Fruit fly (Drosophila melanogaster) whole organism, embryonic: ENCODE results near the gene Orco.

ENCODE experiments used
- ATbp ChIP-seq: fragments of 200-800 bp; sonication (Bioruptor generic); optimal IDR thresholded peaks from 2 replicates; lab custom pipeline; 2017; ENCODE audit warnings: missing biosample characterization, mild to moderate bottlenecking, missing genetic modification characterization, missing genetic modification reagents
- Ada2b ChIP-seq: fragments of 200-800 bp; sonication (Bioruptor generic); IDR thresholded peaks from 2 replicates; pipeline ENCODE4 v1.3.6; 2022; ENCODE audit warnings: missing biosample characterization, missing genetic modification characterization
- CG10565 ChIP-seq: fragments of 200-800 bp; sonication (Bioruptor generic); optimal IDR thresholded peaks from 3 replicates; lab custom pipeline; 2016; ENCODE audit warnings: missing biosample characterization, mild to moderate bottlenecking, missing genetic modification characterization
- CG13775 ChIP-seq: fragments of 200-800 bp; sonication (Bioruptor generic); optimal IDR thresholded peaks from 3 replicates; lab custom pipeline; 2017; ENCODE audit warnings: missing biosample characterization, mild to moderate bottlenecking, missing genetic modification characterization
- CG14014 ChIP-seq: fragments of 200-800 bp; sonication (Bioruptor generic); IDR thresholded peaks from 2 replicates; pipeline ENCODE4 v1.3.6; 2022; ENCODE audit warnings: missing biosample characterization, missing genetic modification characterization
- CG14667 ChIP-seq: fragments of 200-800 bp; sonication (Bioruptor generic); IDR thresholded peaks from 2 replicates; pipeline ENCODE4 v1.3.6; 2022; ENCODE audit warnings: missing biosample characterization, missing genetic modification characterization
- CG15479 ChIP-seq: fragments of 200-800 bp; sonication (Bioruptor generic); optimal IDR thresholded peaks from 3 replicates; lab custom pipeline; 2019; ENCODE audit warnings: missing biosample characterization, mild to moderate bottlenecking, missing genetic modification characterization, moderate library complexity
- CG17912 ChIP-seq: fragments of 200-800 bp; sonication (Bioruptor generic); optimal IDR thresholded peaks from 2 replicates; lab custom pipeline; 2018; ENCODE audit warnings: missing biosample characterization, mild to moderate bottlenecking, missing genetic modification characterization
- CG18764 ChIP-seq: fragments of 200-800 bp; sonication (Bioruptor generic); optimal IDR thresholded peaks from 3 replicates; lab custom pipeline; 2016; ENCODE audit warnings: missing biosample characterization, missing genetic modification characterization
- CG2712 ChIP-seq: fragments of 200-800 bp; optimal IDR thresholded peaks from 3 replicates; lab custom pipeline; 2019; ENCODE audit warnings: missing biosample characterization, mild to moderate bottlenecking, missing genetic modification characterization, moderate library complexity
- CG2889 ChIP-seq: fragments of 200-800 bp; sonication (Bioruptor generic); IDR thresholded peaks from 3 replicates; pipeline ENCODE4 v1.3.6; 2022; ENCODE audit warnings: missing biosample characterization, missing genetic modification characterization
- CG3065 ChIP-seq: fragments of 200-800 bp; sonication (Bioruptor generic); optimal IDR thresholded peaks from 2 replicates; lab custom pipeline; 2016; ENCODE audit warnings: missing biosample characterization, missing genetic modification characterization
- CG3163 ChIP-seq: fragments of 200-800 bp; sonication (Bioruptor generic); optimal IDR thresholded peaks from 3 replicates; lab custom pipeline; 2016; ENCODE audit warnings: missing biosample characterization, missing genetic modification characterization
- CG33213 ChIP-seq: fragments of 200-800 bp; sonication (Bioruptor generic); optimal IDR thresholded peaks from 3 replicates; lab custom pipeline; 2016; ENCODE audit warnings: missing biosample characterization, missing genetic modification characterization
- CG42726 ChIP-seq: fragments of 200-800 bp; sonication (Bioruptor generic); IDR thresholded peaks from 2 replicates; pipeline ENCODE4 v1.3.6; 2022; ENCODE audit warnings: missing biosample characterization, missing genetic modification characterization; ENCODE audit not compliant: partially characterized antibody
- CG4730 ChIP-seq: fragments of 200-800 bp; sonication (Bioruptor generic); IDR thresholded peaks from 2 replicates; pipeline ENCODE4 v1.3.6; 2022; ENCODE audit warnings: missing biosample characterization, missing genetic modification characterization
- CG6765 ChIP-seq: fragments of 200-800 bp; sonication (Bioruptor generic); optimal IDR thresholded peaks from 3 replicates; lab custom pipeline; 2017; ENCODE audit warnings: missing biosample characterization, mild to moderate bottlenecking, missing genetic modification characterization
- CG7271 ChIP-seq: fragments of 200-800 bp; sonication (Bioruptor generic); optimal IDR thresholded peaks from 2 replicates; lab custom pipeline; 2018; ENCODE audit warnings: missing biosample characterization, mild to moderate bottlenecking, missing genetic modification characterization, moderate library complexity
- CG8924 ChIP-seq: fragments of 200-800 bp; optimal IDR thresholded peaks from 3 replicates; lab custom pipeline; 2019; ENCODE audit warnings: missing biosample characterization, mild to moderate bottlenecking, missing genetic modification characterization, moderate library complexity
- CG9727 ChIP-seq: fragments of 200-800 bp; sonication (Bioruptor generic); optimal IDR thresholded peaks from 3 replicates; lab custom pipeline; 2017; ENCODE audit warnings: missing biosample characterization, mild to moderate bottlenecking, missing genetic modification characterization
- CrebB ChIP-seq: fragments of 200-800 bp; sonication (Bioruptor generic); optimal IDR thresholded peaks from 3 replicates; lab custom pipeline; 2018; ENCODE audit warnings: missing biosample characterization, mild to moderate bottlenecking, missing genetic modification characterization
- Drgx ChIP-seq: fragments of 200-800 bp; sonication (Bioruptor generic); IDR thresholded peaks from 2 replicates; pipeline ENCODE4 v1.3.6; 2022; ENCODE audit warnings: missing biosample characterization, missing genetic modification characterization
- Eip74EF ChIP-seq, 2 experiments: fragments of 200-800 bp in 1 of 2; fragments of >200 bp in 1 of 2; sonication (Bioruptor generic) in 1 of 2; optimal IDR thresholded peaks; 2 replicates each; lab custom pipeline; 2017 to 2019; ENCODE audit warnings: missing biosample characterization in 2 of 2, missing genetic modification characterization in 2 of 2, mild to moderate bottlenecking in 1 of 2, moderate library complexity in 1 of 2
- Gsc ChIP-seq: fragments of 200-800 bp; sonication (Bioruptor generic); IDR thresholded peaks from 2 replicates; pipeline ENCODE4 v1.3.6; 2022; ENCODE audit warnings: missing biosample characterization, missing genetic modification characterization
- HmgD ChIP-seq: fragments of 200-800 bp; sonication (Bioruptor generic); optimal IDR thresholded peaks from 3 replicates; lab custom pipeline; 2016; ENCODE audit warnings: missing biosample characterization, missing genetic modification characterization
- Mrtf ChIP-seq: fragments of 200-800 bp; sonication (Bioruptor generic); IDR thresholded peaks from 3 replicates; pipeline ENCODE4 v1.3.6; 2022; ENCODE audit warnings: missing biosample characterization, missing genetic modification characterization
- PHDP ChIP-seq: fragments of 200-800 bp; sonication (Bioruptor generic); optimal IDR thresholded peaks from 3 replicates; lab custom pipeline; 2018; ENCODE audit warnings: missing biosample characterization, mild to moderate bottlenecking, missing genetic modification characterization, moderate library complexity
- Xrp1 ChIP-seq: fragments of 200-800 bp; sonication (Bioruptor generic); IDR thresholded peaks from 2 replicates; pipeline ENCODE4 v1.3.6; 2022; ENCODE audit warnings: missing biosample characterization, missing genetic modification characterization
- amos ChIP-seq: fragments of 200-800 bp; sonication (Bioruptor generic); IDR thresholded peaks from 2 replicates; pipeline ENCODE4 v1.3.6; 2022; ENCODE audit warnings: missing biosample characterization, missing genetic modification characterization; ENCODE audit not compliant: partially characterized antibody
- ase ChIP-seq: fragments of 200-800 bp; sonication (Bioruptor generic); IDR thresholded peaks from 3 replicates; pipeline ENCODE4 v1.3.6; 2022; ENCODE audit warnings: missing biosample characterization, missing genetic modification characterization
- bsh ChIP-seq, 2 experiments: fragments of 200-800 bp; sonication (Bioruptor generic); optimal IDR thresholded peaks; 2 replicates each; lab custom pipeline; 2017 to 2018; ENCODE audit warnings: mild to moderate bottlenecking in 2 of 2, missing biosample characterization in 2 of 2, missing genetic modification characterization in 2 of 2, moderate library complexity in 1 of 2
- chn ChIP-seq: fragments of 200-800 bp; sonication (Bioruptor generic); optimal IDR thresholded peaks from 2 replicates; lab custom pipeline; 2016; ENCODE audit warnings: missing biosample characterization, missing genetic modification characterization
- dati ChIP-seq: fragments of 200-800 bp; sonication (Bioruptor generic); IDR thresholded peaks from 2 replicates; pipeline ENCODE4 v1.3.6; 2022; ENCODE audit warnings: missing biosample characterization, missing genetic modification characterization
- dpn ChIP-seq, 2 experiments: fragments of 200-800 bp; sonication (Bioruptor generic); optimal IDR thresholded peaks; 3 replicates each; lab custom pipeline; 2016; ENCODE audit warnings: missing biosample characterization in 2 of 2, missing genetic modification characterization in 2 of 2
- gce ChIP-seq: fragments of 200-800 bp; sonication (Bioruptor generic); IDR thresholded peaks from 3 replicates; pipeline ENCODE4 v1.3.6; 2022; ENCODE audit warnings: missing biosample characterization, missing genetic modification characterization
- grau ChIP-seq: fragments of 200-800 bp; optimal IDR thresholded peaks from 3 replicates; lab custom pipeline; 2019; ENCODE audit warnings: missing biosample characterization, mild to moderate bottlenecking, missing genetic modification characterization, moderate library complexity
- hbn ChIP-seq: fragments of 200-800 bp; sonication (Bioruptor generic); IDR thresholded peaks from 2 replicates; pipeline ENCODE4 v1.3.6; 2022; ENCODE audit warnings: missing biosample characterization, missing genetic modification characterization; ENCODE audit not compliant: partially characterized antibody
- kay ChIP-seq: fragments of 200-800 bp; sonication (Bioruptor generic); optimal IDR thresholded peaks from 2 replicates; lab custom pipeline; 2016; ENCODE audit warnings: missing biosample characterization, missing genetic modification characterization
- ken ChIP-seq: fragments of 200-800 bp; sonication (Bioruptor generic); IDR thresholded peaks from 3 replicates; pipeline ENCODE4 v1.3.6; 2022; ENCODE audit warnings: missing biosample characterization, missing genetic modification characterization
- knrl ChIP-seq: fragments of 200-800 bp; sonication (Bioruptor generic); IDR thresholded peaks from 3 replicates; pipeline ENCODE4 v1.3.6; 2022; ENCODE audit warnings: missing biosample characterization, missing genetic modification characterization; ENCODE audit not compliant: partially characterized antibody
- lov ChIP-seq, 2 experiments: fragments of 200-800 bp in 1 of 2; fragments of >200 bp in 1 of 2; sonication (Bioruptor generic) in 1 of 2; IDR thresholded peaks in 1 of 2; optimal IDR thresholded peaks in 1 of 2; 2 replicates in 1 of 2; 3 replicates in 1 of 2; pipeline versions ENCODE4 v1.3.6 to Lab custom; 2017 to 2022; ENCODE audit warnings: missing biosample characterization in 1 of 2, missing genetic modification characterization in 1 of 2
- sim ChIP-seq: fragments of 200-800 bp; sonication (Bioruptor generic); IDR thresholded peaks from 2 replicates; pipeline ENCODE4 v1.3.6; 2022; ENCODE audit warnings: missing biosample characterization, missing genetic modification characterization
- slp2 ChIP-seq: fragments of 200-800 bp; sonication (Bioruptor generic); optimal IDR thresholded peaks from 2 replicates; lab custom pipeline; 2016; ENCODE audit warnings: missing biosample characterization, missing genetic modification characterization
- sob ChIP-seq: fragments of 200-800 bp; sonication (Bioruptor generic); IDR thresholded peaks from 2 replicates; pipeline ENCODE4 v1.3.6; 2022; ENCODE audit warnings: missing biosample characterization, missing genetic modification characterization
- sqz ChIP-seq: fragments of 200-800 bp; sonication (Bioruptor generic); optimal IDR thresholded peaks from 3 replicates; lab custom pipeline; 2018; ENCODE audit warnings: missing biosample characterization, mild to moderate bottlenecking, missing genetic modification characterization
- ssp ChIP-seq: fragments of 200-800 bp; sonication (Bioruptor generic); IDR thresholded peaks from 2 replicates; pipeline ENCODE4 v1.3.6; 2022; ENCODE audit warnings: missing biosample characterization, missing genetic modification characterization
- twi ChIP-seq: fragments of 200-800 bp; optimal IDR thresholded peaks from 2 replicates; lab custom pipeline; 2019; ENCODE audit warnings: missing biosample characterization, mild to moderate bottlenecking, missing genetic modification characterization, moderate library complexity

Orco gene

DNA sequence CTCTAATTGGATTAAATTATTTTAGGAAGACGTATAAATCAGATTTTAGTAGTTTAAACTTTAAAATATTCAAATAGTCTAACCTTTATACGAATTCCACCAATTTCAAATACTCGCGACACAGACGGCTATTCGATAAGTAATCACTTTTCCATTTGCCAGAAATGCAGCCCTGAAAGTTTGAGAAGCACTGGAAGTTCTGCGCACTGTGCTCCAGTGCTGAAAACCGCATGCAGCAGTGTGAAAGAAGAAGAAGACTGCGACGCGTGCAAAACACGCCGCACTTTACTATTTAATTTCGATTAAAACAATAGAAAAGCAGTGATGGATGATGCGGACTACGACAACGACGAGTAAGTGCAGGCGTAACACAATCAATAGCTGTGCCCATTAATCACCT, 40.6 kb downstream of the Orco start, which contains the start of gene Polr2F (continued):
- TF ChIP-seq CG6765 (GFP tag; lab: Kevin White, UChicago) (peak; percentile 66), ase (GFP tag; lab: Robert Waterston, UW) (peak; percentile 74), CG8924 (tag; lab: Kevin White, UChicago) (peak; percentile 66), CG3163 (GFP tag; lab: Kevin White, UChicago) (peak; percentile 81), PHDP (peak; percentile 68), Xrp1 (peak; percentile 79), kay (GFP tag; lab: Kevin White, UChicago) (peak; percentile 71), HmgD (GFP tag; lab: Kevin White, UChicago) (peak; percentile 94), ken (peak; percentile 87), amos (GFP tag; lab: Robert Waterston, UW) (peak; percentile 65; the same call in 1 of the 2 replicates), sqz (GFP tag; lab: Kevin White, UChicago) (no peak), chn (GFP tag; lab: Kevin White, UChicago) (peak; percentile 93), ATbp (peak; percentile 23), CG4730 (GFP tag; lab: Robert Waterston, UW) (peak; percentile 53), CG10565 (GFP tag; lab: Kevin White, UChicago) (no peak), CG14014 (GFP tag; lab: Robert Waterston, UW) (peak; percentile 83), sob (GFP tag; lab: Robert Waterston, UW) (peak; percentile 93), bsh (GFP tag; optimal IDR thresholded peaks at IDR 0.05; lab: Kevin White, UChicago) (peak in 1 of 2 experiments; percentile 58), gce (GFP tag; lab: Robert Waterston, UW) (no peak), CG15479 (no peak), grau (tag; lab: Kevin White, UChicago) (peak; percentile 76), CG3065 (peak; percentile 76), slp2 (GFP tag; lab: Kevin White, UChicago) (peak; percentile 77), twi (tag; lab: Kevin White, UChicago) (peak; percentile 63), CG2712 (tag; lab: Kevin White, UChicago) (peak; percentile 73), Gsc (GFP tag; lab: Robert Waterston, UW) (no peak), Drgx (GFP tag; lab: Robert Waterston, UW) (peak; percentile 63), CG7271 (no peak), ssp (GFP tag; lab: Robert Waterston, UW) (peak; percentile 67), dpn (GFP tag; optimal IDR thresholded peaks at IDR 0.05; lab: Kevin White, UChicago) (peak; percentile 93 to 95), Ada2b (GFP tag; lab: Robert Waterston, UW) (peak; percentile 42; the same call in 1 of the 2 replicates), CG33213 (peak; percentile 90), Eip74EF (GFP tag; optimal IDR thresholded peaks at IDR 0.05; lab: Kevin White, UChicago) (no peak), sim (GFP tag; lab: Robert Waterston, UW) (no peak), CG2889 (GFP tag; lab: Robert Waterston, UW) (peak; percentile 64; the same call in 2 of the 3 replicates), CG17912 (GFP tag; lab: Kevin White, UChicago) (peak; percentile 92), CG42726 (GFP tag; lab: Robert Waterston, UW) (peak; percentile 55; the same call in 1 of the 2 replicates), CrebB (tag; lab: Kevin White, UChicago) (peak; percentile 69), CG18764 (GFP tag; lab: Kevin White, UChicago) (peak; percentile 80)

DNA sequence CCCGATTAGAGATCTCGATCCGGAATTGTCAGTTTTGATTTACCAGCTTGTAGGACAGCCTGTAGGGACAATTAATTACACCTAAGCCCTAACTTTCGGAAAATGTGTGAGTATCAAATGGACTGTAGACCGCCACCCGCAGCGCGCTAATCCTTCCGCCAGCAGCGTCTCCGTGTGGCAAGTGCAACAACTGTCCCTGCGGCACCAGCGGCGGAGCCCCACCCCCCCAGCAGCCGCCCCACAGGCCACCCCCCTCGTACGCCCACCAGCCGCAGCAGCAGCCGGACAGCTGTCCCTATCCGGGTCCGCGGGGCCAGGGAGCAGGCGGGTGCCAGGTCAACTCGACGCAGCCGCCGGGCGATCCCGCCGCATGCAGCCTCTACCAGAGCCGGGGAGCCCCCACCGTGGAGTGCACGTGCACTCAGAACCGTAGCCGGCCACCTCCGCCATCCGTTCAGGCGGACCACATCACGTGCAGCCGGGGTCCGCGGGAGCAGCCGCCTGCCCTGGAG, 42.7 kb downstream of the Orco start, which contains the start of the genes CG31542 and CG34277:
TSS of gene CG31542 (plus strand) at position 51 of the 512 bp plus-strand sequence.
TSS of gene CG34277 (plus strand) at position 51 of the 512 bp plus-strand sequence.
- TF ChIP-seq CG14667 (GFP tag; lab: Robert Waterston, UW): peak; percentile 53; the same call in 1 of the 2 replicates
- no peak for TF ChIP-seq CG13775 (GFP tag; lab: Kevin White, UChicago)
- 0 out of 2 replicates have a peak, but pooled peaks have one; percentile 17 for TF ChIP-seq hbn (GFP tag; lab: Robert Waterston, UW)
- no peak for TF ChIP-seq knrl (GFP tag; lab: Robert Waterston, UW)
- TF ChIP-seq Mrtf: no peak
- TF ChIP-seq CG9727 (GFP tag; lab: Kevin White, UChicago): no peak
- TF ChIP-seq dati (GFP tag; lab: Robert Waterston, UW): no peak
- TF ChIP-seq lov (optimal IDR thresholded peaks at IDR 0.05; lab: Kevin White, UChicago): no peak
- TF ChIP-seq lov (GFP tag; IDR thresholded peaks at IDR 0.05; lab: Robert Waterston, UW): 0 out of 3 replicates have a peak, but pooled peaks have one; percentile 28
